Fruit fly (Drosophila melanogaster): ENCODE measurements around the gene Hsc70-4.

Hsc70-4 gene

dm6 chr3R:15230285-15230684 is 12.2 kb upstream of the Hsc70-4 start, which contains the start of gene CG34316:
CG34316 (plus strand) TSS chr3R:15230585.
- TF ChIP-seq CG9705 (GFP tag; optimal IDR thresholded peaks at IDR 0.05) (no peak), foxo (GFP tag; optimal IDR thresholded peaks at IDR 0.05) (no peak), Dif (GFP tag; optimal IDR thresholded peaks at IDR 0.05; ENCODE audit: partially characterized antibody) (no peak), GATAd (GFP tag; optimal IDR thresholded peaks at IDR 0.05) (no peak), pan (optimal IDR thresholded peaks at IDR 0.05) (no peak), sv (GFP tag; optimal IDR thresholded peaks at IDR 0.05) (no peak), h (GFP tag; optimal IDR thresholded peaks at IDR 0.05) (no peak), Vsx2 (GFP tag; optimal IDR thresholded peaks at IDR 0.05; ENCODE audit: partially characterized antibody) (no peak), Abd-B (GFP tag; optimal IDR thresholded peaks at IDR 0.05) (no peak), CG32264 (GFP tag; optimal IDR thresholded peaks at IDR 0.05) (no peak), dl (GFP tag; optimal IDR thresholded peaks at IDR 0.05; ENCODE audit: insufficient read depth in 1 of 2, partially characterized antibody in 2 of 2) (no peak), Sp1 (GFP tag; optimal IDR thresholded peaks at IDR 0.05) (no peak), Hr83 (GFP tag; optimal IDR thresholded peaks at IDR 0.05; ENCODE audit: poor library complexity, severe bottlenecking) (no peak), tai (GFP tag; optimal IDR thresholded peaks at IDR 0.05) (no peak), Mio (GFP tag; optimal IDR thresholded peaks at IDR 0.05) (no peak), Dfd (GFP tag; optimal IDR thresholded peaks at IDR 0.05) (no peak), lola (GFP tag; optimal IDR thresholded peaks at IDR 0.05) (no peak), OdsH (GFP tag; optimal IDR thresholded peaks at IDR 0.05) (no peak), usp (GFP tag; optimal IDR thresholded peaks at IDR 0.05) (no peak), fru (GFP tag; optimal IDR thresholded peaks at IDR 0.05) (no peak)

dm6 chr3R:15231635-15232138 is 10.8 kb upstream of the Hsc70-4 start:
- TF ChIP-seq Jra (GFP tag; optimal IDR thresholded peaks at IDR 0.05) (no peak), CrebA (GFP tag; optimal IDR thresholded peaks at IDR 0.05; ENCODE audit: borderline replicate concordance) (no peak), Hnf4 (GFP tag; optimal IDR thresholded peaks at IDR 0.05) (no peak), Sp1 (GFP tag; optimal IDR thresholded peaks at IDR 0.05) (no peak), dmrt93B (GFP tag; optimal IDR thresholded peaks at IDR 0.05) (no peak), h (GFP tag; optimal IDR thresholded peaks at IDR 0.05) (no peak), GATAd (GFP tag; optimal IDR thresholded peaks at IDR 0.05) (no peak), foxo (GFP tag; optimal IDR thresholded peaks at IDR 0.05) (no peak), usp (GFP tag; optimal IDR thresholded peaks at IDR 0.05) (no peak), dl (GFP tag; optimal IDR thresholded peaks at IDR 0.05; ENCODE audit: insufficient read depth in 1 of 2, partially characterized antibody in 2 of 2) (no peak)

dm6 chr3R:15243046-15243356 is 514 bp downstream of the Hsc70-4 start:
- TF ChIP-seq lola (GFP tag; optimal IDR thresholded peaks at IDR 0.05): no peak
- no peak for TF ChIP-seq GATAd (GFP tag; optimal IDR thresholded peaks at IDR 0.05)
- TF ChIP-seq psq (GFP tag; optimal IDR thresholded peaks at IDR 0.05): no peak
- no peak for TF ChIP-seq dsf (GFP tag; optimal IDR thresholded peaks at IDR 0.05; ENCODE audit: borderline replicate concordance)
- no peak for TF ChIP-seq Sp1 (GFP tag; optimal IDR thresholded peaks at IDR 0.05)
- TF ChIP-seq Hnf4 (GFP tag; optimal IDR thresholded peaks at IDR 0.05): no peak
- no peak for TF ChIP-seq Rel (GFP tag; optimal IDR thresholded peaks at IDR 0.05)
- TF ChIP-seq Rel (tag; optimal IDR thresholded peaks at IDR 0.05): no peak
- TF ChIP-seq brk (GFP tag; optimal IDR thresholded peaks at IDR 0.05): no peak
- no peak for TF ChIP-seq CG32264 (GFP tag; optimal IDR thresholded peaks at IDR 0.05)
- TF ChIP-seq dl (GFP tag; optimal IDR thresholded peaks at IDR 0.05; ENCODE audit: insufficient read depth in 1 of 2, partially characterized antibody in 2 of 2): no peak
- no peak for TF ChIP-seq Mio (GFP tag; optimal IDR thresholded peaks at IDR 0.05)
- TF ChIP-seq dmrt93B (GFP tag; optimal IDR thresholded peaks at IDR 0.05): no peak
- TF ChIP-seq Dfd (GFP tag; optimal IDR thresholded peaks at IDR 0.05): no peak
- TF ChIP-seq Hr78 (GFP tag; optimal IDR thresholded peaks at IDR 0.05): no peak
- TF ChIP-seq sage (GFP tag; optimal IDR thresholded peaks at IDR 0.05): no peak
- TF ChIP-seq Vsx2 (GFP tag; optimal IDR thresholded peaks at IDR 0.05; ENCODE audit: partially characterized antibody): no peak
- TF ChIP-seq Abd-B (GFP tag; optimal IDR thresholded peaks at IDR 0.05): no peak
- no peak for TF ChIP-seq sv (GFP tag; optimal IDR thresholded peaks at IDR 0.05)

- peak; percentile 4 for TF ChIP-seq ey (GFP tag; optimal IDR thresholded peaks at IDR 0.05)
- TF ChIP-seq Hr78 (GFP tag; optimal IDR thresholded peaks at IDR 0.05): peak; percentile 29
- TF ChIP-seq OdsH (GFP tag; optimal IDR thresholded peaks at IDR 0.05): no peak
- TF ChIP-seq fru (GFP tag; optimal IDR thresholded peaks at IDR 0.05): peak; percentile 0
- no peak for TF ChIP-seq usp (GFP tag; optimal IDR thresholded peaks at IDR 0.05)
- TF ChIP-seq tai (GFP tag; optimal IDR thresholded peaks at IDR 0.05): no peak
- no peak for TF ChIP-seq GATAd (GFP tag; optimal IDR thresholded peaks at IDR 0.05)
- TF ChIP-seq N (GFP tag; optimal IDR thresholded peaks at IDR 0.05): peak; percentile 69
- peak; percentile 33 for TF ChIP-seq Jra (GFP tag; optimal IDR thresholded peaks at IDR 0.05)
- TF ChIP-seq brk (GFP tag; optimal IDR thresholded peaks at IDR 0.05): peak; percentile 34
- TF ChIP-seq rgr (GFP tag; optimal IDR thresholded peaks at IDR 0.05): peak; percentile 13
- TF ChIP-seq Abd-B (GFP tag; optimal IDR thresholded peaks at IDR 0.05): no peak
- peak; percentile 56 for TF ChIP-seq Myc (optimal IDR thresholded peaks at IDR 0.05)
- peak; percentile 9 for TF ChIP-seq Rel (GFP tag; optimal IDR thresholded peaks at IDR 0.05)
- peak; percentile 34 for TF ChIP-seq Rel (tag; optimal IDR thresholded peaks at IDR 0.05)
- TF ChIP-seq h (GFP tag; optimal IDR thresholded peaks at IDR 0.05): peak; percentile 63
- peak; percentile 48 for TF ChIP-seq Dif (GFP tag; optimal IDR thresholded peaks at IDR 0.05; ENCODE audit: partially characterized antibody)
- TF ChIP-seq CG32264 (GFP tag; optimal IDR thresholded peaks at IDR 0.05): peak; percentile 30
- TF ChIP-seq sage (GFP tag; optimal IDR thresholded peaks at IDR 0.05): peak; percentile 60
These were observed 965 bp downstream of the Hsc70-4 start for dm6 chr3R:15243452-15243851.
